Worm (Caenorhabditis elegans) whole organism, young adult: ENCODE data around the gene C32D5.11.

ENCODE experiments used
- C06A6.2 ChIP-seq: fragments of 200-800 bp; sonication (Bioruptor generic); conservative IDR thresholded peaks from 2 replicates; pipeline ENCODE4 v1.3.6; 2022; ENCODE audit warnings: missing genetic modification characterization, missing compliant biosample characterization
- C17E4.6 ChIP-seq: fragments of 200-800 bp; sonication (Bioruptor generic); IDR thresholded peaks from 2 replicates; pipeline ENCODE4 v1.3.6; 2022; ENCODE audit warnings: missing genetic modification reagents, missing genetic modification characterization, missing compliant biosample characterization
- F22D6.2 ChIP-seq: sonication (generic microtip); optimal IDR thresholded peaks from 2 replicates; lab custom pipeline; 2016; ENCODE audit warnings: mild to moderate bottlenecking, missing genetic modification characterization, missing compliant biosample characterization
- F37B4.10 ChIP-seq: fragments of 200-800 bp; sonication (Bioruptor generic); IDR thresholded peaks from 2 replicates; pipeline ENCODE4 v1.3.6; 2022; ENCODE audit warnings: missing genetic modification characterization, missing compliant biosample characterization
- F57A8.1 ChIP-seq: fragments of 200-800 bp; sonication (Bioruptor generic); optimal IDR thresholded peaks from 2 replicates; lab custom pipeline; 2018; ENCODE audit warnings: mild to moderate bottlenecking, missing genetic modification characterization, moderate library complexity, missing compliant biosample characterization
- K12H6.12 ChIP-seq: fragments of 200-800 bp; sonication (Bioruptor generic); optimal IDR thresholded peaks from 2 replicates; lab custom pipeline; 2018; ENCODE audit warnings: mild to moderate bottlenecking, missing genetic modification characterization, missing compliant biosample characterization
- ZK185.1 ChIP-seq: sonication (generic microtip); optimal IDR thresholded peaks from 2 replicates; lab custom pipeline; 2016; ENCODE audit warnings: mild to moderate bottlenecking, missing genetic modification characterization, missing compliant biosample characterization; ENCODE audit not compliant: poor library complexity, severe bottlenecking
- athp-1 ChIP-seq: sonication (generic microtip); optimal IDR thresholded peaks from 2 replicates; lab custom pipeline; 2017; ENCODE audit warnings: mild to moderate bottlenecking, missing genetic modification characterization, missing compliant biosample characterization
- attf-5 ChIP-seq: fragments of 200-800 bp; sonication (Bioruptor generic); optimal IDR thresholded peaks from 2 replicates; lab custom pipeline; 2018; ENCODE audit warnings: mild to moderate bottlenecking, missing genetic modification characterization, missing compliant biosample characterization
- cebp-1 ChIP-seq, 2 experiments: fragments of 200-800 bp in 1 of 2; sonication (Bioruptor generic) in 1 of 2; sonication (generic microtip) in 1 of 2; IDR thresholded peaks in 1 of 2; optimal IDR thresholded peaks in 1 of 2; 2 replicates each; pipeline versions ENCODE4 v1.3.6 to Lab custom; 2017 to 2022; ENCODE audit warnings: missing compliant biosample characterization in 2 of 2, missing genetic modification characterization in 2 of 2, mild to moderate bottlenecking in 1 of 2, missing genetic modification reagents in 1 of 2, moderate library complexity in 1 of 2
- ceh-27 ChIP-seq: fragments of 200-800 bp; sonication (Bioruptor generic); optimal IDR thresholded peaks from 2 replicates; lab custom pipeline; 2018; ENCODE audit warnings: mild to moderate bottlenecking, missing genetic modification characterization, moderate library complexity, missing compliant biosample characterization
- ceh-91 ChIP-seq: fragments of 200-800 bp; sonication (Bioruptor generic); IDR thresholded peaks from 2 replicates; pipeline ENCODE4 v1.3.6; 2022; ENCODE audit warnings: missing genetic modification reagents, missing genetic modification characterization, missing compliant biosample characterization
- die-1 ChIP-seq: sonication (generic microtip); optimal IDR thresholded peaks from 2 replicates; lab custom pipeline; 2016; ENCODE audit warnings: missing genotype, mild to moderate bottlenecking, missing genetic modification characterization, missing compliant biosample characterization
- dox-1 ChIP-seq: fragments of 200-800 bp; sonication (Bioruptor generic); IDR thresholded peaks from 2 replicates; pipeline ENCODE4 v1.3.6; 2022; ENCODE audit warnings: missing genetic modification reagents, missing genetic modification characterization, missing compliant biosample characterization
- dpff-1 ChIP-seq: sonication (generic microtip); optimal IDR thresholded peaks from 2 replicates; lab custom pipeline; 2017; ENCODE audit warnings: mild to moderate bottlenecking, missing genetic modification characterization, missing compliant biosample characterization
- efl-1 ChIP-seq: fragments of 150-350 bp; optimal IDR thresholded peaks from 2 replicates; lab custom pipeline; 2014; ENCODE audit warnings: missing biosample characterization, missing genetic modification reagents, missing genetic modification characterization
- egl-44 ChIP-seq: fragments of 200-800 bp; sonication (Bioruptor generic); IDR thresholded peaks from 2 replicates; pipeline ENCODE4 v1.3.6; 2022; ENCODE audit warnings: missing genetic modification reagents, missing genetic modification characterization, missing compliant biosample characterization
- ekl-4 ChIP-seq: fragments of 200-800 bp; sonication (Bioruptor generic); IDR thresholded peaks from 2 replicates; pipeline ENCODE4 v1.3.6; 2022; ENCODE audit warnings: missing genetic modification reagents, missing genetic modification characterization, missing compliant biosample characterization
- ets-4 ChIP-seq: fragments of 200-800 bp; sonication (Bioruptor generic); optimal IDR thresholded peaks from 2 replicates; lab custom pipeline; 2018; ENCODE audit warnings: mild to moderate bottlenecking, missing genetic modification characterization, missing compliant biosample characterization
- gei-17 ChIP-seq: fragments of 200-800 bp; sonication (Bioruptor generic); optimal IDR thresholded peaks from 2 replicates; lab custom pipeline; 2018; ENCODE audit warnings: mild to moderate bottlenecking, missing genetic modification characterization, missing compliant biosample characterization
- hmg-1.2 ChIP-seq: fragments of 200-800 bp; sonication (Bioruptor generic); IDR thresholded peaks from 2 replicates; pipeline ENCODE4 v1.3.6; 2022; ENCODE audit warnings: missing genetic modification reagents, missing genetic modification characterization, missing compliant biosample characterization
- lag-1 ChIP-seq: fragments of 200-800 bp; sonication (Bioruptor generic); IDR thresholded peaks from 2 replicates; pipeline ENCODE4 v1.3.6; 2022; ENCODE audit warnings: missing genetic modification reagents, missing genetic modification characterization, missing compliant biosample characterization
- let-526 ChIP-seq: fragments of 200-800 bp; sonication (Bioruptor generic); IDR thresholded peaks from 2 replicates; pipeline ENCODE4 v1.3.6; 2022; ENCODE audit warnings: missing genetic modification reagents, missing genetic modification characterization, missing compliant biosample characterization
- let-607 ChIP-seq, 2 experiments: fragments of 200-800 bp in 1 of 2; sonication (Bioruptor generic) in 1 of 2; sonication (generic microtip) in 1 of 2; optimal IDR thresholded peaks; 2 replicates each; lab custom pipeline; 2016 to 2018; ENCODE audit warnings: mild to moderate bottlenecking in 2 of 2, missing compliant biosample characterization in 2 of 2, missing genetic modification characterization in 2 of 2, moderate library complexity in 2 of 2, missing genotype in 1 of 2
- lin-35 ChIP-seq, 3 experiments: fragments of 150-350 bp in 2 of 3; sonication (generic microtip) in 1 of 3; optimal IDR thresholded peaks; 2 replicates each; lab custom pipeline; 2014 to 2018; ENCODE audit warnings: missing biosample characterization in 3 of 3, missing genetic modification characterization in 3 of 3, missing genetic modification reagents in 3 of 3
- lin-54 ChIP-seq: fragments of 200-800 bp; sonication (Bioruptor generic); optimal IDR thresholded peaks from 2 replicates; lab custom pipeline; 2018; ENCODE audit warnings: mild to moderate bottlenecking, missing genetic modification characterization, missing compliant biosample characterization
- mel-28 ChIP-seq: sonication (generic microtip); optimal IDR thresholded peaks from 2 replicates; lab custom pipeline; 2016; ENCODE audit warnings: borderline replicate concordance, mild to moderate bottlenecking, missing genetic modification characterization, missing compliant biosample characterization
- mxl-1 ChIP-seq: sonication (generic microtip); optimal IDR thresholded peaks from 2 replicates; lab custom pipeline; 2016; ENCODE audit warnings: missing genetic modification characterization, missing compliant biosample characterization
- nfyb-1 ChIP-seq: fragments of 200-800 bp; sonication (Bioruptor generic); IDR thresholded peaks from 2 replicates; pipeline ENCODE4 v1.3.6; 2022; ENCODE audit warnings: missing genetic modification reagents, missing genetic modification characterization, missing compliant biosample characterization
- nhr-80 ChIP-seq: sonication (generic microtip); optimal IDR thresholded peaks from 2 replicates; lab custom pipeline; 2016; ENCODE audit warnings: missing genetic modification characterization, missing compliant biosample characterization
- nhr-90 ChIP-seq: sonication (generic microtip); optimal IDR thresholded peaks from 2 replicates; lab custom pipeline; 2016; ENCODE audit warnings: missing genotype, mild to moderate bottlenecking, missing genetic modification characterization, missing compliant biosample characterization
- pbrm-1 ChIP-seq: fragments of 200-800 bp; sonication (Bioruptor generic); IDR thresholded peaks from 2 replicates; pipeline ENCODE4 v1.3.6; 2022; ENCODE audit warnings: missing genetic modification reagents, missing genetic modification characterization, missing compliant biosample characterization
- rpc-1 ChIP-seq, 2 experiments: fragments of 150-350 bp in 1 of 2; sonication (generic microtip) in 1 of 2; optimal IDR thresholded peaks; 2 replicates each; lab custom pipeline; 2014 to 2018; ENCODE audit warnings: missing biosample characterization in 1 of 2, missing genetic modification characterization in 1 of 2, missing genetic modification reagents in 1 of 2, missing genotype in 1 of 2
- sea-2 ChIP-seq: fragments of 200-800 bp; sonication (Bioruptor generic); IDR thresholded peaks from 2 replicates; pipeline ENCODE4 v1.3.6; 2022; ENCODE audit warnings: missing genetic modification characterization, missing compliant biosample characterization
- snpc-1.1 ChIP-seq: sonication (generic microtip); optimal IDR thresholded peaks from 2 replicates; lab custom pipeline; 2017; ENCODE audit warnings: missing genetic modification characterization, mild to moderate bottlenecking, missing compliant biosample characterization, antibody characterized with exemption, moderate library complexity, missing genotype, missing genetic modification reagents; ENCODE audit not compliant: insufficient read depth
- snpc-3.4 ChIP-seq: sonication (generic microtip); optimal IDR thresholded peaks from 2 replicates; lab custom pipeline; 2017; ENCODE audit warnings: missing genetic modification characterization, mild to moderate bottlenecking, missing compliant biosample characterization, antibody characterized with exemption, moderate library complexity, missing genotype, missing genetic modification reagents
- snpc-4 ChIP-seq, 5 experiments: fragments of 150-350 bp in 1 of 5; sonication (generic microtip) in 4 of 5; optimal IDR thresholded peaks; 2 replicates each; lab custom pipeline; 2014 to 2018; ENCODE audit warnings: missing genetic modification characterization in 5 of 5, missing biosample characterization in 3 of 5, antibody characterized with exemption in 2 of 5, mild to moderate bottlenecking in 2 of 5, missing compliant biosample characterization in 2 of 5, missing genotype in 2 of 5, moderate library complexity in 2 of 5, missing genetic modification reagents in 1 of 5
- tbp1 ChIP-seq: fragments of 200-800 bp; sonication (Bioruptor generic); optimal IDR thresholded peaks from 2 replicates; lab custom pipeline; 2018; ENCODE audit warnings: mild to moderate bottlenecking, missing genetic modification characterization, missing compliant biosample characterization
- xnd-1 ChIP-seq: sonication (generic microtip); optimal IDR thresholded peaks from 2 replicates; lab custom pipeline; 2016; ENCODE audit warnings: missing genotype, missing genetic modification reagents, missing genetic modification characterization, missing compliant biosample characterization
- zfh-2 ChIP-seq: fragments of 200-800 bp; sonication (Bioruptor generic); conservative IDR thresholded peaks from 2 replicates; pipeline ENCODE4 v1.3.6; 2022; ENCODE audit warnings: missing genetic modification reagents, missing genetic modification characterization, missing compliant biosample characterization
- ztf-25 ChIP-seq: fragments of 200-800 bp; sonication (Bioruptor generic); IDR thresholded peaks from 2 replicates; pipeline ENCODE4 v1.3.6; 2022; ENCODE audit warnings: missing genetic modification reagents, missing genetic modification characterization, missing compliant biosample characterization
- ztf-26 ChIP-seq: sonication (generic microtip); optimal IDR thresholded peaks from 2 replicates; lab custom pipeline; 2017; ENCODE audit warnings: missing genetic modification characterization, missing compliant biosample characterization
- ztf-3 ChIP-seq: fragments of 200-800 bp; sonication (Bioruptor generic); optimal IDR thresholded peaks from 2 replicates; lab custom pipeline; 2018; ENCODE audit warnings: mild to moderate bottlenecking, missing genetic modification characterization, missing compliant biosample characterization
- ztf-6 ChIP-seq: fragments of 200-800 bp; sonication (Bioruptor generic); IDR thresholded peaks from 2 replicates; pipeline ENCODE4 v1.3.6; 2022; ENCODE audit warnings: missing genetic modification reagents, missing genetic modification characterization, missing compliant biosample characterization

C32D5.11 gene

ce11 chrII:6348360-6348759 is 6.9 kb downstream of the C32D5.11 start (continued):
- TF ChIP-seq nhr-80, result peak; percentile 80
- TF ChIP-seq snpc-1.1 (tag; lab: Kevin White, UChicago), result peak; percentile 16
- peak; percentile 52 for TF ChIP-seq F22D6.2
- TF ChIP-seq cebp-1 (GFP tag; IDR thresholded peaks at IDR 0.05; lab: Robert Waterston, UW), result peak; percentile 65
- TF ChIP-seq cebp-1 (tag; optimal IDR thresholded peaks at IDR 0.05; lab: Kevin White, UChicago), result peak; percentile 87
- TF ChIP-seq tbp1 (GFP tag; lab: Kevin White, UChicago), result peak; percentile 53
- TF ChIP-seq F57A8.1 (GFP tag; lab: Kevin White, UChicago), result no peak
- peak; percentile 13; the same call in 1 of the 2 replicates for TF ChIP-seq ceh-91 (GFP tag; lab: Robert Waterston, UW)
- peak; percentile 75 for TF ChIP-seq K12H6.12
- no peak for TF ChIP-seq sea-2 (GFP tag; lab: Robert Waterston, UW)
- TF ChIP-seq ets-4 (GFP tag; lab: Kevin White, UChicago), result peak; percentile 48
- TF ChIP-seq snpc-4 (GFP tag; optimal IDR thresholded peaks at IDR 0.05; lab: Kevin White, UChicago), result no peak
- TF ChIP-seq snpc-4 (tag; optimal IDR thresholded peaks at IDR 0.05; lab: Kevin White, UChicago), result peak in 3 of 4 experiments; percentile 4 to 56 (median 53)
- TF ChIP-seq hmg-1.2, result peak; percentile 80
- no peak for TF ChIP-seq dpff-1
- TF ChIP-seq egl-44 (GFP tag; lab: Robert Waterston, UW), result peak; percentile 81
- peak in 1 of 2 experiments; percentile 71 for TF ChIP-seq let-607 (tag; optimal IDR thresholded peaks at IDR 0.05; lab: Kevin White, UChicago)
- peak; percentile 87 for TF ChIP-seq ceh-27
- TF ChIP-seq snpc-3.4, result no peak
- TF ChIP-seq efl-1 (GFP tag; lab: Kevin White, UChicago), result no peak
- TF ChIP-seq athp-1 (tag; lab: Kevin White, UChicago), result no peak
- TF ChIP-seq ztf-6, result no peak
- TF ChIP-seq lin-54, result peak; percentile 72
- peak; percentile 75; the same call in 1 of the 2 replicates for TF ChIP-seq let-526
- peak; percentile 35 for TF ChIP-seq die-1 (tag; lab: Kevin White, UChicago)
- TF ChIP-seq attf-5 (GFP tag; lab: Kevin White, UChicago), result peak; percentile 82
- TF ChIP-seq C17E4.6 (GFP tag; lab: Robert Waterston, UW), result 0 out of 2 replicates have a peak, but pooled peaks have one; percentile 38

ce11 chrII:6347341-6348118 is 7.7 kb downstream of the C32D5.11 start, which contains the start of gene lgg-1:
Gene lgg-1 (minus strand): TSS chrII:6347719.
- TF ChIP-seq lin-35 (GFP tag; optimal IDR thresholded peaks at IDR 0.05; lab: Kevin White, UChicago) (peak in 1 of 3 experiments; percentile 60), pbrm-1 (peak; percentile 61), lag-1 (GFP tag; lab: Robert Waterston, UW) (0 out of 2 replicates have a peak, but pooled peaks have one; percentile 35), snpc-1.1 (tag; lab: Kevin White, UChicago) (no peak), xnd-1 (tag; lab: Kevin White, UChicago) (no peak), nfyb-1 (peak; percentile 79), dox-1 (GFP tag; lab: Robert Waterston, UW) (peak; percentile 75), rpc-1 (optimal IDR thresholded peaks at IDR 0.05; lab: Kevin White, UChicago) (no peak), rpc-1 (tag; optimal IDR thresholded peaks at IDR 0.05; lab: Kevin White, UChicago) (no peak), F37B4.10 (GFP tag; lab: Robert Waterston, UW) (no peak), ztf-3 (peak; percentile 54), nhr-90 (peak; percentile 28), ceh-27 (peak; percentile 41), ZK185.1 (peak; percentile 72), mxl-1 (tag; lab: Kevin White, UChicago) (peak; percentile 14), C06A6.2 (GFP tag; lab: Robert Waterston, UW) (no peak), mel-28 (tag; lab: Kevin White, UChicago) (no peak), ztf-25 (GFP tag; lab: Robert Waterston, UW) (no peak), ztf-26 (tag; lab: Kevin White, UChicago) (peak; percentile 21), gei-17 (no peak), ekl-4 (GFP tag; lab: Robert Waterston, UW) (0 out of 2 replicates have a peak, but pooled peaks have one; percentile 71), zfh-2 (GFP tag; lab: Robert Waterston, UW) (no peak; the same call in 1 of the 2 replicates), sea-2 (GFP tag; lab: Robert Waterston, UW) (no peak)
